Fruit fly (Drosophila melanogaster) whole organism, pupa: Measurements from ENCODE around the gene Irk1.

ENCODE experiments used
- CG15710 ChIP-seq: fragments of 200-800 bp; sonication (Bioruptor generic); optimal IDR thresholded peaks from 2 replicates; lab custom pipeline; 2018; ENCODE audit warnings: missing biosample characterization, mild to moderate bottlenecking, missing genetic modification characterization, moderate library complexity
- CG32121 ChIP-seq: fragments of 200-800 bp; sonication (Bioruptor generic); IDR thresholded peaks from 2 replicates; pipeline ENCODE4 v1.3.6; 2022; ENCODE audit warnings: missing biosample characterization, missing genetic modification characterization
- CG8301 ChIP-seq: fragments of 200-800 bp; sonication (Bioruptor generic); optimal IDR thresholded peaks from 2 replicates; lab custom pipeline; 2018; ENCODE audit warnings: missing biosample characterization, mild to moderate bottlenecking, missing genetic modification characterization
- D1 ChIP-seq: fragments of 200-800 bp; sonication (Bioruptor generic); optimal IDR thresholded peaks from 2 replicates; lab custom pipeline; 2018; ENCODE audit warnings: missing biosample characterization, mild to moderate bottlenecking, missing genetic modification characterization, moderate library complexity
- EcR ChIP-seq: fragments of 200-800 bp; sonication (Bioruptor generic); optimal IDR thresholded peaks from 3 replicates; lab custom pipeline; 2019; ENCODE audit warnings: missing biosample characterization, missing genetic modification characterization, mild to moderate bottlenecking, moderate library complexity, missing genetic modification reagents
- Pif1A ChIP-seq: fragments of 200-800 bp; sonication (Bioruptor generic); optimal IDR thresholded peaks from 3 replicates; lab custom pipeline; 2016; ENCODE audit warnings: missing biosample characterization, missing genetic modification characterization
- Snoo ChIP-seq: fragments of 200-800 bp; sonication (Bioruptor generic); optimal IDR thresholded peaks from 3 replicates; lab custom pipeline; 2017; ENCODE audit warnings: missing biosample characterization, mild to moderate bottlenecking, missing genetic modification characterization, inconsistent platforms
- fd96Ca ChIP-seq: fragments of 200-800 bp; sonication (Bioruptor generic); IDR thresholded peaks from 3 replicates; pipeline ENCODE4 v1.3.6; 2022; ENCODE audit warnings: missing biosample characterization, missing genetic modification characterization
- gl ChIP-seq: fragments of 200-800 bp; sonication (Bioruptor generic); optimal IDR thresholded peaks from 2 replicates; lab custom pipeline; 2018; ENCODE audit warnings: missing biosample characterization, mild to moderate bottlenecking, missing genetic modification characterization
- rn ChIP-seq: fragments of 200-800 bp; sonication (Bioruptor generic); IDR thresholded peaks from 2 replicates; pipeline ENCODE4 v1.3.6; 2022; ENCODE audit warnings: missing biosample characterization, missing genetic modification characterization

dm6 chr3R:23170335-23170734 lies 2.2 kb downstream of the Irk1 start:
- no peak for TF ChIP-seq CG15710 (tag; lab: Kevin White, UChicago)
- TF ChIP-seq rn (GFP tag; lab: Robert Waterston, UW): no peak
- TF ChIP-seq Snoo (tag; lab: Kevin White, UChicago): no peak
- TF ChIP-seq CG8301 (tag; lab: Kevin White, UChicago): no peak
- no peak for TF ChIP-seq EcR (GFP tag; lab: Kevin White, UChicago)
- TF ChIP-seq D1 (tag; lab: Kevin White, UChicago): no peak
- TF ChIP-seq fd96Ca (GFP tag; lab: Robert Waterston, UW): no peak
- no peak for TF ChIP-seq Pif1A
- TF ChIP-seq gl (tag; lab: Kevin White, UChicago): no peak
- no peak for TF ChIP-seq CG32121 (GFP tag; lab: Robert Waterston, UW)
